Fruit fly (Drosophila melanogaster): ENCODE measurements around the gene CG18823.

DNA sequence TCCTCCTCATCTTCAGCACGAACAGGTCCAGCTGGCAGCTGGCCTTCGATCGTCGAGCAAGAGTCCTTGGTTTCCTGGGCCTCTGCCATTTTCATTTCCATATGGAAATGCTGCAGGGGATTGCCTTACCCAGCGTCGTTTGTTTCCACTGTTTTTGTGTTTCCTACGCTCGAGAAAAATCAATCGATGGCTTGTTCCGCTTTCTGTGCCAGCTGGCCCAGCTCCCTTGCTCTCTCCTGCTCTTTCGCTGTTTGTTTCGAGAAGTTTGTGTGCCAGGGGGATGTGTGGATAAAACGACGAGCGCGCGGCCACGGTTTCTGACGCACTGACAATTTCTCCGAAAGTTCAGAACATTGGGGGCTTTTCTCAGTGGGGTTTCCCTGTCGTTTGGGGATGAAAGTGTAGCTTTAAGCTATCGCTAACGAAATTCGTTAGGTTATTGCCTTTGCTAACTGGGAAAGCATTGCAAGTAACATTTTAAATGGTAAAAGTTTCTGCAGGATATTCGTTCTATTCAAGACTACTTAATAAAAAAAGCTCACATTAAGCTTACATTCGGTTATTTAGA is 44.8 kb upstream of the CG18823 start, which contains the start of gene CG3703:
- TF ChIP-seq vri (GFP tag; optimal IDR thresholded peaks at IDR 0.05) (no peak), CG8319 (GFP tag; optimal IDR thresholded peaks at IDR 0.05) (no peak), CG34406 (GFP tag; optimal IDR thresholded peaks at IDR 0.05) (no peak), Blimp-1 (GFP tag; optimal IDR thresholded peaks at IDR 0.05) (no peak), ss (GFP tag; optimal IDR thresholded peaks at IDR 0.05) (no peak)
